Fruit fly (Drosophila melanogaster) whole organism, prepupa: ENCODE data around the gene APC4.

Experiments used
- CG10669 ChIP-seq: fragments of 200-800 bp; sonication (Bioruptor generic); optimal IDR thresholded peaks from 3 replicates; lab custom pipeline; 2018; ENCODE audit warnings: missing biosample characterization, mild to moderate bottlenecking, missing genetic modification characterization, moderate library complexity
- CG3919 ChIP-seq: fragments of 200-800 bp; sonication (Bioruptor generic); optimal IDR thresholded peaks from 3 replicates; lab custom pipeline; 2016; ENCODE audit warnings: missing biosample characterization, missing genetic modification characterization
- CG8632 ChIP-seq: fragments of 200-800 bp; sonication (Bioruptor generic); optimal IDR thresholded peaks from 3 replicates; lab custom pipeline; 2016; ENCODE audit warnings: missing biosample characterization, missing genetic modification characterization
- Eip78C ChIP-seq: fragments of 200-800 bp; sonication (Bioruptor generic); peaks from one replicate; lab custom pipeline; 2016; ENCODE audit warnings: missing biosample characterization, missing genetic modification characterization
- Gug ChIP-seq: fragments of 200-800 bp; sonication (Bioruptor generic); IDR thresholded peaks from 2 replicates; pipeline ENCODE4 v1.3.6; 2022; ENCODE audit warnings: missing biosample characterization, missing genetic modification characterization
- Sox102F ChIP-seq: fragments of 200-800 bp; sonication (Bioruptor generic); optimal IDR thresholded peaks from 2 replicates; lab custom pipeline; 2016; ENCODE audit warnings: missing biosample characterization, mild to moderate bottlenecking, missing genetic modification characterization
- Sox14 ChIP-seq: fragments of 200-800 bp; sonication (Bioruptor generic); optimal IDR thresholded peaks from 3 replicates; lab custom pipeline; 2016; ENCODE audit warnings: missing biosample characterization, missing genetic modification characterization
- Sox15 ChIP-seq: fragments of 200-800 bp; sonication (Bioruptor generic); optimal IDR thresholded peaks from 3 replicates; lab custom pipeline; 2016; ENCODE audit warnings: missing biosample characterization, missing genetic modification characterization
- fd59A ChIP-seq: fragments of 200-800 bp; sonication (Bioruptor generic); optimal IDR thresholded peaks from 2 replicates; lab custom pipeline; 2017; ENCODE audit warnings: missing biosample characterization, mild to moderate bottlenecking, missing genetic modification characterization, missing genetic modification reagents
- fd85E ChIP-seq: fragments of 200-800 bp; sonication (Bioruptor generic); optimal IDR thresholded peaks from 3 replicates; lab custom pipeline; 2016; ENCODE audit warnings: missing biosample characterization, missing genetic modification characterization
- lz ChIP-seq: fragments of 200-800 bp; sonication (Bioruptor generic); optimal IDR thresholded peaks from 3 replicates; lab custom pipeline; 2016; ENCODE audit warnings: missing biosample characterization, missing genetic modification characterization
- pdm3 ChIP-seq: fragments of 200-800 bp; sonication (Bioruptor generic); optimal IDR thresholded peaks from 3 replicates; lab custom pipeline; 2016; ENCODE audit warnings: missing biosample characterization, missing genetic modification characterization
- salr ChIP-seq, 2 experiments: fragments of 200-800 bp; sonication (Bioruptor generic); optimal IDR thresholded peaks; 3 replicates each; lab custom pipeline; 2016 to 2018; ENCODE audit warnings: missing biosample characterization in 2 of 2, missing genetic modification characterization in 2 of 2, mild to moderate bottlenecking in 1 of 2
- ss ChIP-seq, 2 experiments: fragments of 200-800 bp; sonication (Bioruptor generic); optimal IDR thresholded peaks; 2 replicates in 1 of 2; 3 replicates in 1 of 2; lab custom pipeline; 2017 to 2018; ENCODE audit warnings: mild to moderate bottlenecking in 2 of 2, missing biosample characterization in 2 of 2, missing genetic modification characterization in 2 of 2, moderate library complexity in 1 of 2

- TF ChIP-seq Gug (GFP tag; lab: Robert Waterston, UW) (no peak), Eip78C (peak; percentile 11), pdm3 (GFP tag; lab: Kevin White, UChicago) (no peak), salr (GFP tag; optimal IDR thresholded peaks at IDR 0.05; lab: Kevin White, UChicago) (no peak), CG3919 (GFP tag; lab: Kevin White, UChicago) (no peak), fd85E (no peak), Sox15 (GFP tag; lab: Kevin White, UChicago) (no peak), CG10669 (GFP tag; lab: Kevin White, UChicago) (no peak), lz (GFP tag; lab: Kevin White, UChicago) (no peak), Sox102F (GFP tag; lab: Kevin White, UChicago) (no peak), Sox14 (no peak), CG8632 (GFP tag; lab: Kevin White, UChicago) (no peak), fd59A (GFP tag; lab: Kevin White, UChicago) (no peak), ss (GFP tag; optimal IDR thresholded peaks at IDR 0.05; lab: Kevin White, UChicago) (no peak)
These were observed 44.7 kb downstream of the APC4 start for dm6 chrX:9127264-9128011.
